Worm (Caenorhabditis elegans): Measurements from ENCODE around the gene ubc-15.

Gene ubc-15

DNA sequence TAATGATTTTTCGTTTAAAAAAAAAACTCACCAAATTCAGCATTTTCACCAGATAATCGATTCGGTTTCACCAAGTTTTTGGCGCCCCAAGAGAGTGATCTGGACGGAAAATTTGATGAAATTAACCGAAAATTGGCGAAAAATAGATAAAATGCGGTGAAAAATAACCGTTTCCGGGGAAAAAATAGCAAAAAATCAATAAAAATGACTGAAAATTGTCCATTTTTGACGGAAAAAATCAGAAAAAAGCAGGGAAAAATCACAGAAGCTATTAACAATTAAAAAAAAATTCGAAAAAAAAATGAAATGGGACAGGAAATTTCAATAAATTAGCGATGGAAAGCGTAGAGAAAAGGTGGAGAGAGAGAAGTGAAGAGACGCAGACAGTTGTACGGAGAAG lies at the start of gene ubc-15:
Gene ubc-15 (minus strand): TSS at position 101 of the 400 bp plus-strand sequence.
- TF ChIP-seq pax-1 (tag; optimal IDR thresholded peaks at IDR 0.05) = no peak
- TF ChIP-seq zip-5 (tag; optimal IDR thresholded peaks at IDR 0.05) = no peak
- no peak for TF ChIP-seq Y22D7AL.16 (tag; optimal IDR thresholded peaks at IDR 0.05)
- TF ChIP-seq pag-3 (tag; optimal IDR thresholded peaks at IDR 0.05; ENCODE audit: borderline replicate concordance) = no peak
- no peak for TF ChIP-seq nfya-1 (tag; optimal IDR thresholded peaks at IDR 0.05)
- no peak for TF ChIP-seq pat-9 (tag; optimal IDR thresholded peaks at IDR 0.05)
- no peak for TF ChIP-seq ceh-24 (tag; optimal IDR thresholded peaks at IDR 0.05)
- TF ChIP-seq pha-4 (tag; optimal IDR thresholded peaks at IDR 0.05) = no peak
- TF ChIP-seq sox-4 (tag; optimal IDR thresholded peaks at IDR 0.05) = no peak
- TF ChIP-seq hlh-30 (tag; optimal IDR thresholded peaks at IDR 0.05; ENCODE audit: insufficient read depth) = no peak
- no peak for TF ChIP-seq elt-4 (tag; optimal IDR thresholded peaks at IDR 0.05)
- no peak for TF ChIP-seq K09A11.1 (tag; optimal IDR thresholded peaks at IDR 0.05; ENCODE audit: insufficient read depth)
- TF ChIP-seq pros-1 (tag; optimal IDR thresholded peaks at IDR 0.05) = no peak
- no peak for TF ChIP-seq sox-2 (GFP tag; IDR thresholded peaks at IDR 0.05)

- TF ChIP-seq lim-6 (tag; optimal IDR thresholded peaks at IDR 0.05) = no peak
- TF ChIP-seq unc-42 (tag; optimal IDR thresholded peaks at IDR 0.05) = peak; percentile 64
- TF ChIP-seq hlh-30 (tag; optimal IDR thresholded peaks at IDR 0.05; ENCODE audit: insufficient read depth) = peak; percentile 69
Observed at ce11 chrII:2962531-2963164, 49.2 kb upstream of the ubc-15 start.

DNA sequence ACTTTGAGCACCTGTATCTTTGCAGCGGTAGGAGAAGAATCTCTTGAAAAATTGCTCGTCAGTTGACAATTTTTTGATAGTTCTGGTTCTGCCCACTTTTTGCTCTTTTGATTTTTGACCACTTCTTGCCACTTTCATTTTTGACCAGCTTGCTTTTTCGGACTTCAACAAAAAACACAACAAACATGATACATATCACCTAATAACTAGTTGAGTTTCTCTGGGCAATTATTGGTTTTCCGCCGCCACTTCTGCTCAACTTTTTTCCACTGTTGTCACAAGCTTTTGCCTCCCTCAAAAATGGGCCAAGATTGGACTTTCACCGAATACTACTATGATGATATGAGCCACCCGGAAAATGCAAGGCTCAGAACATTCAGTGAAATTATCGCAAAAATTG lies 44.9 kb upstream of the ubc-15 start, which contains the start of gene srw-60:
Gene srw-60 (plus strand): TSS at position 301 of the 400 bp plus-strand sequence.
- no peak for TF ChIP-seq pat-9 (tag; optimal IDR thresholded peaks at IDR 0.05)
- TF ChIP-seq lin-11 (tag; optimal IDR thresholded peaks at IDR 0.05) = no peak
- TF ChIP-seq hlh-15 (tag; optimal IDR thresholded peaks at IDR 0.05) = no peak
- TF ChIP-seq dve-1 (tag; optimal IDR thresholded peaks at IDR 0.05) = no peak
- TF ChIP-seq T23F11.4 (GFP tag; optimal IDR thresholded peaks at IDR 0.05) = no peak
- no peak for TF ChIP-seq pax-1 (tag; optimal IDR thresholded peaks at IDR 0.05)
- TF ChIP-seq unc-42 (tag; optimal IDR thresholded peaks at IDR 0.05) = no peak

DNA sequence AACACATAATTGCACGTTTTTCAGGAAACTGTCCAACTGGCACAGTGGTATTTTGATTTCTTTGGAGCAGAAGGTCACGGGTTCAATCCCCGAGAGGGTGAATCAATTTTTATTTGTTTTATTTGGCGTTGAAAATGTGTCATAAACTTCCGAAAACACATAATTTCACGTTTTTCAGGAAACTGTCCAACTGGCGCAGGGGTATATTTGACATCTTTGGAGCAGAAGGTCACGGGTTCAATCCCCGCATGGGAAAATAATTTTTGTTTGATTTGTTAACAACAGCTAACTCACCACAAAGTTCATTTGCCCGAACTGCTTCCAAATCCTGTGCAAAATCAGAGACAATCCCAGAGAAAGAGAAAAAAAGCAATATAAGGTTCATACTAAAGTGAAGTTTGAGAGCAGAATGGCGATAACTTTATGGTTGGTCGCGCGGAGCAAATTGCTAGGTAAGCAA lies 42.3 kb upstream of the ubc-15 start, which contains the start of gene irld-48:
Gene irld-48 (plus strand): TSS at position 410 of the 460 bp plus-strand sequence.
- TF ChIP-seq ceh-48 (tag; optimal IDR thresholded peaks at IDR 0.05) (no peak), ceh-14 (tag; optimal IDR thresholded peaks at IDR 0.05) (no peak), ceh-24 (tag; optimal IDR thresholded peaks at IDR 0.05) (no peak), madf-2 (tag; optimal IDR thresholded peaks at IDR 0.05) (no peak), nhr-232 (tag; optimal IDR thresholded peaks at IDR 0.05) (no peak), ets-4 (tag; optimal IDR thresholded peaks at IDR 0.05) (no peak), eyg-1 (tag; optimal IDR thresholded peaks at IDR 0.05) (no peak), K09A11.1 (tag; optimal IDR thresholded peaks at IDR 0.05; ENCODE audit: insufficient read depth) (no peak), pha-2 (tag; optimal IDR thresholded peaks at IDR 0.05) (no peak), lim-6 (tag; optimal IDR thresholded peaks at IDR 0.05) (no peak), gmeb-2 (tag; optimal IDR thresholded peaks at IDR 0.05) (no peak), fkh-6 (tag; optimal IDR thresholded peaks at IDR 0.05) (no peak), nfya-1 (tag; optimal IDR thresholded peaks at IDR 0.05) (no peak), ref-2 (tag; optimal IDR thresholded peaks at IDR 0.05) (no peak), ttx-3 (tag; optimal IDR thresholded peaks at IDR 0.05) (no peak), fax-1 (tag; optimal IDR thresholded peaks at IDR 0.05) (no peak), unc-86 (tag; optimal IDR thresholded peaks at IDR 0.05) (no peak), ceh-34 (tag; optimal IDR thresholded peaks at IDR 0.05) (no peak)

DNA sequence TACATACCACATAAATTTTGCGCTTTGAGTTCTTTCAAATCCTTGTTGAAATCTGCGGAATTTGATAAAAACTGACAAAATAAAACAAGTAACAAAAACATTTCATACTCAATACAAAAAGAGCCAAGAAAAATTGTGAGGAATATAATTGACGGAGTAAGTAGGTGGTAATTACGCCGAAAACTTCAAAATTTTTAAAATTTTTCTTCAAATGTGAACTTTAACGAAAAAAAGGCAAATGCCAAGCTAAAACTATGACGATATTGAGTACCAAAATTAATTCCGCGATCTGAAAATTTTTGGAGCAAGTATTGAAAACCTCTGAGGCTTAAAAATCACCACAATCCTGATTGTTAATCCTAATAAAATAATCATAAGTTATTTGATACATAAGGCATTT lies 39.2 kb upstream of the ubc-15 start, which contains the start of gene irld-51:
Gene irld-51 (minus strand): TSS at position 101 of the 400 bp plus-strand sequence.
- no peak for TF ChIP-seq ztf-16 (tag; optimal IDR thresholded peaks at IDR 0.05)
- no peak for TF ChIP-seq hlh-30 (tag; optimal IDR thresholded peaks at IDR 0.05; ENCODE audit: insufficient read depth)
- no peak for TF ChIP-seq ama-1 (optimal IDR thresholded peaks at IDR 0.05)
- TF ChIP-seq dve-1 (tag; optimal IDR thresholded peaks at IDR 0.05) = no peak
- TF ChIP-seq hlh-8 (tag; optimal IDR thresholded peaks at IDR 0.05) = no peak
- TF ChIP-seq pat-9 (tag; optimal IDR thresholded peaks at IDR 0.05) = no peak
- TF ChIP-seq dmd-4 (tag; optimal IDR thresholded peaks at IDR 0.05; ENCODE audit: borderline replicate concordance) = no peak
